Worm (Caenorhabditis elegans) whole organism, mixed stage, embryonic: ENCODE data around the gene D1086.17.

Source experiments
- blmp-1 ChIP-seq: fragments of 150-350 bp; optimal IDR thresholded peaks from 2 replicates; lab custom pipeline; 2014; ENCODE audit warnings: missing biosample characterization, missing genetic modification characterization
- elt-3 ChIP-seq: fragments of 150-350 bp; optimal IDR thresholded peaks from 2 replicates; lab custom pipeline; 2014; ENCODE audit warnings: missing biosample characterization, missing genetic modification characterization
- ham-2 ChIP-seq: fragments of 200-800 bp; sonication (Bioruptor generic); optimal IDR thresholded peaks from 2 replicates; lab custom pipeline; 2018; ENCODE audit warnings: mild to moderate bottlenecking, missing genetic modification characterization, missing compliant biosample characterization
- lin-13 ChIP-seq: fragments of 150-350 bp; optimal IDR thresholded peaks from 2 replicates; lab custom pipeline; 2014; ENCODE audit warnings: missing biosample characterization, missing genetic modification characterization
- lsy-2 ChIP-seq: fragments of 150-350 bp; optimal IDR thresholded peaks from 2 replicates; lab custom pipeline; 2014; ENCODE audit warnings: missing biosample characterization, missing genetic modification characterization
- mab-5 ChIP-seq: fragments of 150-350 bp; optimal IDR thresholded peaks from 2 replicates; lab custom pipeline; 2014; ENCODE audit warnings: missing biosample characterization, missing genetic modification characterization
- nhr-237 ChIP-seq: fragments of 150-350 bp; optimal IDR thresholded peaks from 2 replicates; lab custom pipeline; 2014; ENCODE audit warnings: missing biosample characterization, missing genetic modification characterization
- nhr-28 ChIP-seq: fragments of 150-350 bp; optimal IDR thresholded peaks from 2 replicates; lab custom pipeline; 2014; ENCODE audit warnings: missing biosample characterization, missing genetic modification characterization
- nhr-76 ChIP-seq: sonication (generic microtip); optimal IDR thresholded peaks from 2 replicates; lab custom pipeline; 2017; ENCODE audit warnings: missing biosample characterization, missing genetic modification characterization
- unc-62 ChIP-seq: fragments of 150-350 bp; optimal IDR thresholded peaks from 2 replicates; lab custom pipeline; 2014; ENCODE audit warnings: missing biosample characterization, missing genetic modification reagents, missing genetic modification characterization
- ztf-11 ChIP-seq: fragments of 150-350 bp; optimal IDR thresholded peaks from 2 replicates; lab custom pipeline; 2014; ENCODE audit warnings: missing biosample characterization, missing genetic modification characterization

- TF ChIP-seq ztf-11 (tag; lab: Kevin White, UChicago), result no peak
- TF ChIP-seq unc-62 (GFP tag; lab: Kevin White, UChicago), result no peak
- TF ChIP-seq nhr-76 (tag; lab: Kevin White, UChicago), result no peak
- TF ChIP-seq ham-2 (GFP tag; lab: Kevin White, UChicago), result no peak
- TF ChIP-seq elt-3 (tag; lab: Kevin White, UChicago), result no peak
- TF ChIP-seq lsy-2 (tag; lab: Kevin White, UChicago), result no peak
- TF ChIP-seq blmp-1 (tag; lab: Kevin White, UChicago), result no peak
- no peak for TF ChIP-seq mab-5 (tag; lab: Kevin White, UChicago)
- no peak for TF ChIP-seq nhr-28 (tag; lab: Kevin White, UChicago)
- TF ChIP-seq lin-13 (tag; lab: Kevin White, UChicago), result no peak
- TF ChIP-seq nhr-237 (tag; lab: Kevin White, UChicago), result no peak
These were observed 39.8 kb downstream of the D1086.17 start, which contains the start of gene H39E23.3 for ce11 chrV:14107511-14107910.
